Worm (Caenorhabditis elegans): Measurements from ENCODE around the gene cnt-2.

Gene cnt-2

DNA sequence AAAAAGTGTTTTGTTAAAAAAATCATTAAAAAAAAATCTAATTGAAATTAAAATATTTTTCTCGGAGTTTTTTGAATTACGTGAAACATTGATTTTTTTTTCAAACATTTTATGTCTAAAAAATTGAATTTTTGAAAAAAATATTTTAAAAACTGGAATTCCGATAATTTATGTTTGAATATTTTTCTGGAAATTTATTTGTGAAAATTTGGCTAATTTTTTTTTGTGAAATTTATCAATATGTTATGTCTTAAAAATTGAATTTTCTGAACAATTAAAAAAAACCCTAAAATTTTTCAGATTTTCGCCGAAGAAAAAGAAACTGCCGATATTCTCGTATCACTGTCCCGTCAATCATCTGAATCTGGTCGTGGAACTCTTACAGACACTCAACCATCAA lies 42.5 kb upstream of the cnt-2 start, which contains the start of gene Y39A1A.24:
TSS of gene Y39A1A.24 (plus strand) at position 301 of the 400 bp plus-strand sequence.
- no peak for TF ChIP-seq ztf-1 (GFP tag; conservative IDR thresholded peaks at IDR 0.05)

DNA sequence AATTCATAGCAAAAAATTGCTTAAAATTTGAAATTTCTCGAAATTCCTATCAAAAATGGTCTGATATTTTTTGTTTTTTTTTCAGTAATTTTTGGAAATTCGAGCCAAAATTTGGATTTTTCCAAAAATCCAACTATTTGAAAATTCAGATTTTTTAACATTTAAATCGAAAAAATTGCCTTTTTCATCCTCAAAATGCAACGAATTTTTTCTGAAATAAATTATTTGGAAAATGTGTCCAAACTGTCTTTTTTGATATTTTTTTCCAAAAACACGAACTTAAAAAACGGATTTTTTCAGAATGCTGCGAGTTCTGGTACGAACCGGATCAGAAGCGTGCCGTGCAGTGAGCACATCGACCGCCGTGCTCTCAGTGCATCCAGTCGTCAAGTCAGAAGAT lies 39.7 kb upstream of the cnt-2 start, which contains the start of gene mrpl-22:
TSS of gene mrpl-22 (plus strand) at position 301 of the 400 bp plus-strand sequence.
- TF ChIP-seq dmd-4 (tag; optimal IDR thresholded peaks at IDR 0.05) (no peak), ama-1 (optimal IDR thresholded peaks at IDR 0.05) (no peak), elt-1 (tag; optimal IDR thresholded peaks at IDR 0.05) (no peak), alr-1 (tag; optimal IDR thresholded peaks at IDR 0.05) (no peak), sma-9 (GFP tag; optimal IDR thresholded peaks at IDR 0.05) (no peak), sma-9 (tag; optimal IDR thresholded peaks at IDR 0.05) (no peak), ztf-11 (tag; optimal IDR thresholded peaks at IDR 0.05) (no peak), skn-1 (tag; optimal IDR thresholded peaks at IDR 0.05) (no peak), aly-2 (tag; optimal IDR thresholded peaks at IDR 0.05) (no peak), ceh-82 (tag; optimal IDR thresholded peaks at IDR 0.05) (no peak), nhr-12 (tag; optimal IDR thresholded peaks at IDR 0.05) (no peak), mab-5 (tag; optimal IDR thresholded peaks at IDR 0.05) (no peak), egl-27 (tag; optimal IDR thresholded peaks at IDR 0.05) (no peak), nhr-11 (tag; optimal IDR thresholded peaks at IDR 0.05) (no peak), snpc-4 (tag; optimal IDR thresholded peaks at IDR 0.05) (no peak)

DNA sequence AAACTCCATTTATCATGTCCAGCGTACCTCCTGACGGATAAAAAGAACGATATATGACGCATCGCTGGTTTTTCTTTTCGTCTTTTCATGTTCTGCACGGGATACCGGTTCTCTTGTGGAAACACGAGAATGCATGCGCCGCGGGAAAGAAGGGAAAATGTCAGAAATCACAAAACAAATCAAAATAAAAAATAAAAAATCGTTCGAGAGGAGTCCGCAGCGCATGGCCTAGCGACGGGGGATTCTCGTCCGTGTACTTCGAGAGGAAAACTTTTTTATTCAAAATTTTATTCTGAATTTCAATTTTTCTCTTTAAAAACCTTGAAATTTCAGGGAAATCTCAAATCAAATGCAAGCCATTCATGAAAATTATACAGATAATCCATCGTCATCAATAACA lies 33.6 kb upstream of the cnt-2 start, which contains the start of the genes lron-10 and hpr-9:
TSS of gene lron-10 (minus strand) at position 162 of the 400 bp plus-strand sequence.
TSS of gene hpr-9 (plus strand) at position 344 of the 400 bp plus-strand sequence.
- TF ChIP-seq nhr-23 (tag; optimal IDR thresholded peaks at IDR 0.05), result no peak
- no peak for TF ChIP-seq lin-39 (tag; optimal IDR thresholded peaks at IDR 0.05)
- TF ChIP-seq snpc-4 (tag; optimal IDR thresholded peaks at IDR 0.05), result peak; percentile 50
- peak; percentile 75 for TF ChIP-seq F13H6.1 (tag; optimal IDR thresholded peaks at IDR 0.05)
- no peak for TF ChIP-seq mbf-1 (tag; optimal IDR thresholded peaks at IDR 0.05)
- no peak for TF ChIP-seq peb-1 (tag; optimal IDR thresholded peaks at IDR 0.05)
- no peak for TF ChIP-seq ama-1 (optimal IDR thresholded peaks at IDR 0.05)
- TF ChIP-seq gmeb-1 (tag; optimal IDR thresholded peaks at IDR 0.05), result peak; percentile 87
- TF ChIP-seq dmd-4 (tag; optimal IDR thresholded peaks at IDR 0.05), result no peak
- no peak for TF ChIP-seq nhr-12 (tag; optimal IDR thresholded peaks at IDR 0.05)
- peak; percentile 79 for TF ChIP-seq sem-4 (tag; optimal IDR thresholded peaks at IDR 0.05)
- TF ChIP-seq mdl-1 (tag; optimal IDR thresholded peaks at IDR 0.05), result peak in 1 of 2 experiments; percentile 1
- TF ChIP-seq Y55F3AM.14 (GFP tag; optimal IDR thresholded peaks at IDR 0.05), result peak; percentile 70
- no peak for TF ChIP-seq elt-1 (tag; optimal IDR thresholded peaks at IDR 0.05)
- TF ChIP-seq sma-3 (GFP tag; optimal IDR thresholded peaks at IDR 0.05), result peak; percentile 93
- no peak for TF ChIP-seq skn-1 (tag; optimal IDR thresholded peaks at IDR 0.05)
- TF ChIP-seq ztf-11 (tag; optimal IDR thresholded peaks at IDR 0.05), result no peak
- TF ChIP-seq unc-55 (GFP tag; optimal IDR thresholded peaks at IDR 0.05), result peak; percentile 69
- TF ChIP-seq nhr-6 (tag; optimal IDR thresholded peaks at IDR 0.05), result no peak
- TF ChIP-seq nhr-21 (tag; optimal IDR thresholded peaks at IDR 0.05), result peak; percentile 89
- TF ChIP-seq nhr-25 (tag; optimal IDR thresholded peaks at IDR 0.05), result peak; percentile 84
- TF ChIP-seq ceh-16 (tag; optimal IDR thresholded peaks at IDR 0.05), result no peak
- peak; percentile 37 for TF ChIP-seq ztf-4 (tag; optimal IDR thresholded peaks at IDR 0.05)
- TF ChIP-seq aly-2 (tag; optimal IDR thresholded peaks at IDR 0.05), result no peak
- peak; percentile 46 for TF ChIP-seq blmp-1 (tag; optimal IDR thresholded peaks at IDR 0.05; ENCODE audit: insufficient read depth)
- no peak for TF ChIP-seq elt-3 (tag; optimal IDR thresholded peaks at IDR 0.05)
- TF ChIP-seq crh-2 (tag; optimal IDR thresholded peaks at IDR 0.05), result peak; percentile 73
- TF ChIP-seq zag-1 (tag; optimal IDR thresholded peaks at IDR 0.05), result no peak
- TF ChIP-seq lsy-2 (tag; optimal IDR thresholded peaks at IDR 0.05), result peak; percentile 54 to 85
- TF ChIP-seq nhr-237 (tag; optimal IDR thresholded peaks at IDR 0.05), result no peak
- TF ChIP-seq nhr-129 (tag; optimal IDR thresholded peaks at IDR 0.05), result peak; percentile 31
- no peak for TF ChIP-seq nhr-77 (tag; optimal IDR thresholded peaks at IDR 0.05)
- no peak for TF ChIP-seq ceh-82 (tag; optimal IDR thresholded peaks at IDR 0.05)
- TF ChIP-seq nhr-10 (tag; optimal IDR thresholded peaks at IDR 0.05), result no peak
- TF ChIP-seq lin-13 (GFP tag; optimal IDR thresholded peaks at IDR 0.05), result peak; percentile 68
- TF ChIP-seq R02D3.7 (tag; optimal IDR thresholded peaks at IDR 0.05), result no peak
- TF ChIP-seq mab-5 (tag; optimal IDR thresholded peaks at IDR 0.05), result no peak
- TF ChIP-seq fos-1 (tag; optimal IDR thresholded peaks at IDR 0.05), result peak; percentile 70
- TF ChIP-seq C34F6.9 (tag; optimal IDR thresholded peaks at IDR 0.05), result peak; percentile 69
- TF ChIP-seq unc-39 (tag; optimal IDR thresholded peaks at IDR 0.05), result no peak
- peak; percentile 70 for TF ChIP-seq egl-27 (tag; optimal IDR thresholded peaks at IDR 0.05)
- TF ChIP-seq unc-62 (GFP tag; optimal IDR thresholded peaks at IDR 0.05), result no peak
- no peak for TF ChIP-seq alr-1 (tag; optimal IDR thresholded peaks at IDR 0.05)
- no peak for TF ChIP-seq ztf-1 (GFP tag; conservative IDR thresholded peaks at IDR 0.05)
- no peak for TF ChIP-seq nhr-11 (tag; optimal IDR thresholded peaks at IDR 0.05)
- TF ChIP-seq sma-9 (GFP tag; optimal IDR thresholded peaks at IDR 0.05), result peak; percentile 81
- no peak for TF ChIP-seq sma-9 (tag; optimal IDR thresholded peaks at IDR 0.05)
- peak; percentile 28 for TF ChIP-seq lin-11 (tag; optimal IDR thresholded peaks at IDR 0.05)
- no peak for TF ChIP-seq ZK546.5 (tag; optimal IDR thresholded peaks at IDR 0.05)

Measured in whole organism, L2 larva.